Fruit fly (Drosophila melanogaster): ENCODE data around the gene CG9784.

CG9784 gene

DNA sequence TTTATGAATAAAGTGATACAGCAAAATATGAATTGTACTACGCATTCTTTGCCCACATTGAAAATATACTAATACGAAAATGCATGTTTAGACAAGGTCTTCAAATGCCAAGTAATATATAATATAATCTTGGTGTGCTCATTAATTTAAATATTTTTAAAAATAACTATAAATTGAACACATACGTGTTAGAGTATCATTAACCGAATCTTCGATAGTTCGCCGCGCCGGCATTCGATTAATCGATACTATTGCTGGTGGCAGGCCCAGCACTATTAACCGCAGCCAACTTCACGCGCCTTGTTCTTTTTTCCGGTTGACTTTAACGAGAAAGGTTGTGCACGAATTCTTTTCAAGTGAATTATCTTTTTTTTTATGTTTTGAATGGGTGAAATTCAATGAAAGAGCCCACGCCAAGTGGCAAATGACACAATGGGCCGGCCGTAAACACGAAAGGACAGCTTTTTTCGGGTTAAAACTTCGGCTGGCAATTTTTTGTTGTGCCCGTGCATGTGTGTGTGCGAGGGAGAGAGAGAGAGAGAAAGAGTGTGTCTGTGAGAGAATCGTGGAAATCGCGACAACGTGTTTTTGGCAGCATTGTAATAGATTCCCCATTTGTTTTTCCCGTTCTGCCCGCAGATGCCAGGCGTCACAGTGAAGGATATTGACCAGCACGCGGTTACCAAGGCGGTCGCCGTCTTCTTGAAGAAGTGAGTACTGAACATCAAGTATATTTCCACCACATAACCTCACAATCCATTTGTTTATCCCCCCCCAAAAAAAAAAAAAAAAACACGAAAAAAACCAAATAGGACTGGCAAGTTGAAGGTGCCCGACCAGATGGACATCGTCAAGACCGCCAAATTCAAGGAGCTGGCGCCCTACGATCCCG is 38.8 kb upstream of the CG9784 start, which contains the start of gene RpS19a (continued):
- TF ChIP-seq Xbp1 (GFP tag; optimal IDR thresholded peaks at IDR 0.05) (peak; percentile 56), CG9437 (GFP tag; optimal IDR thresholded peaks at IDR 0.05) (peak; percentile 74), aop (GFP tag; IDR thresholded peaks at IDR 0.05) (no peak), ftz-f1 (GFP tag; optimal IDR thresholded peaks at IDR 0.05) (no peak), CG7745 (tag; optimal IDR thresholded peaks at IDR 0.05) (peak; percentile 55), ara (GFP tag; IDR thresholded peaks at IDR 0.05) (peak; percentile 77), fd102C (GFP tag; optimal IDR thresholded peaks at IDR 0.05) (peak; percentile 53), Six4 (GFP tag; optimal IDR thresholded peaks at IDR 0.05) (no peak), tio (GFP tag; optimal IDR thresholded peaks at IDR 0.05) (peak; percentile 14), CG1024 (GFP tag; IDR thresholded peaks at IDR 0.05) (peak; percentile 68), Taf1 (GFP tag; IDR thresholded peaks at IDR 0.05) (peak; percentile 21; the same call in 1 of the 2 replicates), lmd (GFP tag; IDR thresholded peaks at IDR 0.05) (peak; percentile 26), HLH54F (GFP tag; optimal IDR thresholded peaks at IDR 0.05) (peak; percentile 16), chif (GFP tag; optimal IDR thresholded peaks at IDR 0.05) (peak in 1 of 2 experiments; percentile 55), row (GFP tag; IDR thresholded peaks at IDR 0.05) (peak; percentile 24; the same call in 1 of the 3 replicates), BtbVII (GFP tag; optimal IDR thresholded peaks at IDR 0.05) (peak; percentile 88), ham (GFP tag; IDR thresholded peaks at IDR 0.05) (peak; percentile 57; the same call in 1 of the 2 replicates), Mrtf (GFP tag; IDR thresholded peaks at IDR 0.05) (peak; percentile 66; the same call in 2 of the 3 replicates), Side (GFP tag; optimal IDR thresholded peaks at IDR 0.05) (peak; percentile 65), CG7839 (tag; optimal IDR thresholded peaks at IDR 0.05) (peak; percentile 74), trem (tag; optimal IDR thresholded peaks at IDR 0.05) (peak; percentile 87), sug (tag; optimal IDR thresholded peaks at IDR 0.05) (peak; percentile 78), pb (GFP tag; optimal IDR thresholded peaks at IDR 0.05) (peak; percentile 80), YL-1 (GFP tag; optimal IDR thresholded peaks at IDR 0.05) (peak; percentile 94), gcm2 (GFP tag; optimal IDR thresholded peaks at IDR 0.05) (peak; percentile 36), CG13296 (GFP tag; optimal IDR thresholded peaks at IDR 0.05) (peak; percentile 90), CG32772 (GFP tag; IDR thresholded peaks at IDR 0.05) (peak; percentile 33; the same call in 1 of the 2 replicates), sqz (GFP tag; optimal IDR thresholded peaks at IDR 0.05) (peak; percentile 87), lola (GFP tag; optimal IDR thresholded peaks at IDR 0.05) (peak in 1 of 3 experiments; percentile 35), CG4328 (GFP tag; optimal IDR thresholded peaks at IDR 0.05) (peak; percentile 85), Fer3 (tag; optimal IDR thresholded peaks at IDR 0.05) (peak; percentile 83), CG17829 (tag; optimal IDR thresholded peaks at IDR 0.05) (peak; percentile 45), CG14050 (GFP tag; IDR thresholded peaks at IDR 0.05) (peak; percentile 49; the same call in 2 of the 3 replicates), CG42726 (GFP tag; IDR thresholded peaks at IDR 0.05; ENCODE audit: partially characterized antibody) (no peak), CG18011 (GFP tag; optimal IDR thresholded peaks at IDR 0.05) (peak; percentile 63), Ravus (GFP tag; IDR thresholded peaks at IDR 0.05) (no peak), CG10321 (GFP tag; IDR thresholded peaks at IDR 0.05) (peak; percentile 48; the same call in 1 of the 2 replicates), Sry-δ (GFP tag; optimal IDR thresholded peaks at IDR 0.05) (peak; percentile 72), CG10209 (GFP tag; optimal IDR thresholded peaks at IDR 0.05) (peak; percentile 78), jigr1 (GFP tag; IDR thresholded peaks at IDR 0.05) (no peak), Adf1 (GFP tag; IDR thresholded peaks at IDR 0.05) (no peak), CG32532 (GFP tag; IDR thresholded peaks at IDR 0.05) (peak; percentile 84), CG8089 (GFP tag; optimal IDR thresholded peaks at IDR 0.05) (peak; percentile 55), toy (GFP tag; IDR thresholded peaks at IDR 0.05) (peak; percentile 26; the same call in 1 of the 2 replicates), HHEX (GFP tag; optimal IDR thresholded peaks at IDR 0.05) (peak; percentile 91), sisA (GFP tag; IDR thresholded peaks at IDR 0.05) (no peak), Oli (tag; optimal IDR thresholded peaks at IDR 0.05) (peak; percentile 62), ap (GFP tag; IDR thresholded peaks at IDR 0.05) (peak; percentile 66), psq (GFP tag; optimal IDR thresholded peaks at IDR 0.05) (no peak)
